Worm (Caenorhabditis elegans) whole organism, midembryonic: ENCODE results near the gene ftn-1.

Experiments
- flt-1 ChIP-seq: fragments of 200-800 bp; sonication (Bioruptor generic); IDR thresholded peaks from 2 replicates; pipeline ENCODE4 v1.3.6; 2022; ENCODE audit warnings: missing genetic modification characterization, missing compliant biosample characterization
- med-1 ChIP-seq: sonication (generic microtip); optimal IDR thresholded peaks from 2 replicates; lab custom pipeline; 2017; ENCODE audit warnings: missing genetic modification characterization, mild to moderate bottlenecking, missing compliant biosample characterization, antibody characterized with exemption, missing genetic modification reagents; ENCODE audit not compliant: insufficient read depth
- ref-1 ChIP-seq: fragments of 200-800 bp; sonication (Bioruptor generic); conservative IDR thresholded peaks from 2 replicates; pipeline ENCODE4 v1.3.6; 2022; ENCODE audit warnings: missing genetic modification reagents, missing genetic modification characterization, missing compliant biosample characterization
- tab-1 ChIP-seq: fragments of 200-800 bp; sonication (Bioruptor generic); IDR thresholded peaks from 2 replicates; pipeline ENCODE4 v1.3.6; 2022; ENCODE audit warnings: missing genetic modification characterization, missing compliant biosample characterization

DNA sequence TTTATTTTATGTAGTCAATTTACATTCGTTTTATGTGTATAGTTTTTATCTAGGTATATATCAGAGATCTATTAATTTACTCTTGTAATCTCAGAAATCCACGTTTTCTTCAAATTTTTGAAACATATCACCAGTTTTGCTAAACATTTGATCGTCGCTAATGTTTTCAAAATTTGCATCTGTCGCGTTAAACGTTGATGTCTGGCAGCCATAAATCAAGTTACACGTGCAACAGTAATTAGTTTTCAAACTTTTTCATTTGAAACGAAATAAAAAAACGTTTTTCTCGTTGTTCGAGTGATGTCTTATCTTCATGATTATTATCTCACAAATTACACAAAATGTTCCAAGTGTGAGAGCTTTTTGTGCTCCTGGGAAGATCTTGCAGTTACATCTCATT lies 49.9 kb downstream of the ftn-1 start, which contains the start of gene srh-79:
- TF ChIP-seq ref-1 (GFP tag; lab: Robert Waterston, UW) (no peak), tab-1 (GFP tag; lab: Robert Waterston, UW) (no peak), flt-1 (no peak), med-1 (no peak)
